Worm (Caenorhabditis elegans) whole organism, L4/young adult: Measurements from ENCODE around the gene srg-13.

Source experiments
- W03F9.2 ChIP-seq: fragments of 150-350 bp; optimal IDR thresholded peaks from 2 replicates; lab custom pipeline; 2014; ENCODE audit warnings: missing biosample characterization, missing genetic modification characterization
- him-1 ChIP-seq: sonication (generic microtip); optimal IDR thresholded peaks from 2 replicates; lab custom pipeline; 2016; ENCODE audit warnings: missing genotype, missing genetic modification reagents, missing genetic modification characterization, missing compliant biosample characterization

ce11 chrIII:4671491-4671890 is 558 bp upstream of the srg-13 start, which contains the start of gene T23F11.11:
- no peak for TF ChIP-seq W03F9.2
- no peak for TF ChIP-seq him-1 (tag; lab: Kevin White, UChicago)
